Fruit fly (Drosophila melanogaster) whole organism, wandering third instar larva: ENCODE measurements around the gene CG7840.

Experiments
- CrebA ChIP-seq: fragments of 200-800 bp; sonication (Bioruptor generic); optimal IDR thresholded peaks from 2 replicates; lab custom pipeline; 2016; ENCODE audit warnings: missing biosample characterization, mild to moderate bottlenecking, missing genetic modification characterization, borderline replicate concordance
- Dfd ChIP-seq: fragments of >200 bp; optimal IDR thresholded peaks from 2 replicates; lab custom pipeline; 2017; ENCODE audit warnings: missing biosample characterization, missing genetic modification characterization
- Myc ChIP-seq: fragments of >200 bp; optimal IDR thresholded peaks from 2 replicates; lab custom pipeline; 2017
- N ChIP-seq: fragments of >200 bp; optimal IDR thresholded peaks from 2 replicates; lab custom pipeline; 2018; ENCODE audit warnings: missing biosample characterization, missing external identifiers, missing genetic modification characterization
- Vsx2 ChIP-seq: fragments of 200-300, 225-300 bp; sonication (Bioruptor generic); optimal IDR thresholded peaks from 2 replicates; lab custom pipeline; 2018; ENCODE audit warnings: missing biosample characterization, missing genetic modification characterization; ENCODE audit not compliant: partially characterized antibody
- brk ChIP-seq: fragments of 200-800 bp; sonication (Bioruptor generic); optimal IDR thresholded peaks from 2 replicates; lab custom pipeline; 2016; ENCODE audit warnings: missing biosample characterization, mild to moderate bottlenecking, missing genetic modification characterization
- dmrt93B ChIP-seq: fragments of 200-800 bp; sonication (Bioruptor generic); optimal IDR thresholded peaks from 2 replicates; lab custom pipeline; 2018; ENCODE audit warnings: missing biosample characterization, mild to moderate bottlenecking, missing genetic modification characterization
- h ChIP-seq: fragments of 200-800 bp; sonication (Bioruptor generic); optimal IDR thresholded peaks from 3 replicates; lab custom pipeline; 2016; ENCODE audit warnings: missing biosample characterization, mild to moderate bottlenecking, missing genetic modification characterization
- psq ChIP-seq: fragments of 200-800 bp; sonication (Bioruptor generic); optimal IDR thresholded peaks from 3 replicates; lab custom pipeline; 2017; ENCODE audit warnings: missing biosample characterization, mild to moderate bottlenecking, missing genetic modification characterization, moderate library complexity

DNA sequence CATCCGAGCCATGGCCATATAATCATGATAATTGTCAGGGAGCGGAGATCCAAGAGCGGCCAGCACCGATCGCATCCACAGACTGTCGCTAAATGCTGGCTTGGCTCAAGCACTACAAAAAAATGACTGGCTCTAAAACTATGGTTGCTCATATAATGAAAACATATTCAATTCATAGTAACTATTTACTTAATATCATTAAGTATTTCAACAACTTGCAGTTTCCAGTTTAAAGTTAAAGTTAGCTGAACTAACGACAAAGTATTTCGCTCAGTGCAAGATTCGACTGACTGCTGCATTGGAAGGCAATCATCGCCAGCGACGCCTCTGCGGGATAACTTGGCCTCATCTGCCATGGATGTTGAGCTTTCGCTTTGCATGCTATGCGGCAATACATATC is 34.5 kb upstream of the CG7840 start:
- peak; percentile 1 for TF ChIP-seq psq (GFP tag; lab: Kevin White, UChicago)
- TF ChIP-seq Vsx2 (GFP tag; lab: Kevin White, UChicago): no peak
- no peak for TF ChIP-seq CrebA (GFP tag; lab: Kevin White, UChicago)
- TF ChIP-seq dmrt93B: no peak
- no peak for TF ChIP-seq brk (GFP tag; lab: Kevin White, UChicago)
- no peak for TF ChIP-seq N (GFP tag; lab: Kevin White, UChicago)
- no peak for TF ChIP-seq Myc (lab: Kevin White, UChicago)
- TF ChIP-seq Dfd (GFP tag; lab: Kevin White, UChicago): no peak
- peak; percentile 16 for TF ChIP-seq h (GFP tag; lab: Kevin White, UChicago)
